Worm (Caenorhabditis elegans) whole organism, L4/young adult: ENCODE results near the gene C17F4.3.

Experiments used
- W03F9.2 ChIP-seq: fragments of 150-350 bp; optimal IDR thresholded peaks from 2 replicates; lab custom pipeline; 2014; ENCODE audit warnings: missing biosample characterization, missing genetic modification characterization
- dao-5 ChIP-seq: sonication (generic microtip); optimal IDR thresholded peaks from 2 replicates; lab custom pipeline; 2016; ENCODE audit warnings: missing genotype, missing genetic modification characterization, moderate library complexity, missing compliant biosample characterization

ce11 chrII:3251782-3252181, 11.5 kb downstream of the C17F4.3 start:
- TF ChIP-seq W03F9.2 (tag; lab: Kevin White, UChicago) (no peak), dao-5 (no peak)
